Fruit fly (Drosophila melanogaster) whole organism, embryonic: ENCODE data around the gene CG14625.
A peak's percentile ranks its signal among the peaks of the same experiment; 100 is the strongest.

Experiments used
- BEAF-32 ChIP-seq: fragments of 200-800 bp; sonication (Bioruptor generic); optimal IDR thresholded peaks from 3 replicates; lab custom pipeline; 2017; ENCODE audit warnings: missing biosample characterization, missing genetic modification characterization, mild to moderate bottlenecking, moderate library complexity, missing genetic modification reagents
- Blimp-1 ChIP-seq: fragments of 200-800 bp; sonication (Bioruptor generic); optimal IDR thresholded peaks from 3 replicates; lab custom pipeline; 2018; ENCODE audit warnings: missing biosample characterization, missing genetic modification characterization, mild to moderate bottlenecking, moderate library complexity, missing genetic modification reagents
- CG10462 ChIP-seq: fragments of 200-800 bp; sonication (Bioruptor generic); optimal IDR thresholded peaks from 2 replicates; lab custom pipeline; 2016; ENCODE audit warnings: missing biosample characterization, missing genetic modification characterization
- CG10979 ChIP-seq: fragments of 200-800 bp; sonication (Bioruptor generic); optimal IDR thresholded peaks from 2 replicates; lab custom pipeline; 2018; ENCODE audit warnings: missing biosample characterization, mild to moderate bottlenecking, missing genetic modification characterization, moderate library complexity
- CG11456 ChIP-seq: fragments of 200-800 bp; sonication (Bioruptor generic); IDR thresholded peaks from 3 replicates; pipeline ENCODE4 v1.3.6; 2022; ENCODE audit warnings: missing biosample characterization, missing genetic modification characterization
- CG11696 ChIP-seq: fragments of 200-800 bp; sonication (Bioruptor generic); IDR thresholded peaks from 2 replicates; pipeline ENCODE4 v1.3.6; 2022; ENCODE audit warnings: missing biosample characterization, missing genetic modification characterization
- CG13424 ChIP-seq: fragments of 200-800 bp; sonication (Bioruptor generic); optimal IDR thresholded peaks from 2 replicates; lab custom pipeline; 2019; ENCODE audit warnings: missing biosample characterization, mild to moderate bottlenecking, missing genetic modification characterization, moderate library complexity
- CG2199 ChIP-seq: fragments of 200-800 bp; sonication (Bioruptor generic); IDR thresholded peaks from 3 replicates; pipeline ENCODE4 v1.3.6; 2022; ENCODE audit warnings: missing biosample characterization, missing genetic modification characterization
- CG34376 ChIP-seq: fragments of 200-800 bp; sonication (Bioruptor generic); optimal IDR thresholded peaks from 2 replicates; lab custom pipeline; 2018; ENCODE audit warnings: missing biosample characterization, mild to moderate bottlenecking, missing genetic modification characterization
- CG6854 ChIP-seq: fragments of 200-800 bp; sonication (Bioruptor generic); optimal IDR thresholded peaks from 3 replicates; lab custom pipeline; 2017; ENCODE audit warnings: missing biosample characterization, mild to moderate bottlenecking, missing genetic modification characterization
- CG7839 ChIP-seq: fragments of 200-800 bp; sonication (Bioruptor generic); optimal IDR thresholded peaks from 3 replicates; lab custom pipeline; 2018; ENCODE audit warnings: missing biosample characterization, mild to moderate bottlenecking, missing genetic modification characterization, moderate library complexity
- Chrac-16 ChIP-seq: fragments of 200-800 bp; sonication (Bioruptor generic); optimal IDR thresholded peaks from 3 replicates; lab custom pipeline; 2016; ENCODE audit warnings: missing biosample characterization, missing genetic modification characterization
- D ChIP-seq, 2 experiments: fragments of 200-800 bp in 1 of 2; fragments of >200 bp in 1 of 2; sonication (Bioruptor generic) in 1 of 2; optimal IDR thresholded peaks; 2 replicates in 1 of 2; 3 replicates in 1 of 2; lab custom pipeline; 2017; ENCODE audit warnings: mild to moderate bottlenecking in 1 of 2, missing biosample characterization in 1 of 2, missing genetic modification characterization in 1 of 2, missing genetic modification reagents in 1 of 2
- Dip2 ChIP-seq: fragments of 200-800 bp; sonication (Bioruptor generic); IDR thresholded peaks from 2 replicates; pipeline ENCODE4 v1.3.6; 2022; ENCODE audit warnings: missing biosample characterization, missing genetic modification characterization
- HHEX ChIP-seq: fragments of 200-800 bp; sonication (Bioruptor generic); optimal IDR thresholded peaks from 3 replicates; lab custom pipeline; 2017; ENCODE audit warnings: missing biosample characterization, mild to moderate bottlenecking, missing genetic modification characterization, missing genetic modification reagents
- Hand ChIP-seq: fragments of 200-800 bp; sonication (Bioruptor generic); optimal IDR thresholded peaks from 2 replicates; lab custom pipeline; 2017; ENCODE audit warnings: mild to moderate bottlenecking, missing biosample characterization, missing genetic modification reagents, missing genetic modification characterization
- NK7.1 ChIP-seq: fragments of 200-800 bp; sonication (Bioruptor generic); optimal IDR thresholded peaks from 3 replicates; lab custom pipeline; 2016; ENCODE audit warnings: missing biosample characterization, missing genetic modification characterization
- Neu2 ChIP-seq: fragments of 200-800 bp; sonication (Bioruptor generic); optimal IDR thresholded peaks from 3 replicates; lab custom pipeline; 2016; ENCODE audit warnings: missing biosample characterization, missing genetic modification characterization, borderline replicate concordance
- Opbp ChIP-seq: fragments of 200-800 bp; sonication (Bioruptor generic); IDR thresholded peaks from 3 replicates; pipeline ENCODE4 v1.3.6; 2022; ENCODE audit warnings: missing biosample characterization, missing genetic modification characterization; ENCODE audit not compliant: partially characterized antibody
- Taf1 ChIP-seq: fragments of 200-800 bp; sonication (Bioruptor generic); IDR thresholded peaks from 2 replicates; pipeline ENCODE4 v1.3.6; 2022; ENCODE audit warnings: missing biosample characterization, missing genetic modification characterization
- Trl ChIP-seq, 3 experiments: fragments of >200 bp in 2 of 3; fragments of 200-800 bp in 1 of 3; sonication (Bioruptor generic) in 1 of 3; optimal IDR thresholded peaks; 2 replicates in 1 of 3; 3 replicates in 2 of 3; lab custom pipeline; 2016 to 2017; ENCODE audit warnings: missing biosample characterization in 1 of 3, missing genetic modification characterization in 1 of 3
- Xrp1 ChIP-seq: fragments of 200-800 bp; sonication (Bioruptor generic); IDR thresholded peaks from 2 replicates; pipeline ENCODE4 v1.3.6; 2022; ENCODE audit warnings: missing biosample characterization, missing genetic modification characterization
- YL-1 ChIP-seq: fragments of 200-800 bp; sonication (Bioruptor generic); optimal IDR thresholded peaks from 3 replicates; lab custom pipeline; 2017; ENCODE audit warnings: missing biosample characterization, mild to moderate bottlenecking, missing genetic modification characterization
- bbx ChIP-seq: fragments of 200-800 bp; sonication (Bioruptor generic); IDR thresholded peaks from 2 replicates; pipeline ENCODE4 v1.3.6; 2022; ENCODE audit warnings: missing biosample characterization, missing genetic modification characterization; ENCODE audit not compliant: partially characterized antibody
- bcd ChIP-seq: fragments of 200-800 bp; sonication (Bioruptor generic); optimal IDR thresholded peaks from 2 replicates; lab custom pipeline; 2017; ENCODE audit warnings: missing biosample characterization, mild to moderate bottlenecking, missing genetic modification characterization
- bigmax ChIP-seq: fragments of 200-800 bp; sonication (Bioruptor generic); optimal IDR thresholded peaks from 2 replicates; lab custom pipeline; 2018; ENCODE audit warnings: missing biosample characterization, mild to moderate bottlenecking, missing genetic modification characterization
- cas ChIP-seq: fragments of 200-800 bp; sonication (Bioruptor generic); IDR thresholded peaks from 2 replicates; pipeline ENCODE4 v1.3.6; 2022; ENCODE audit warnings: missing biosample characterization, missing genetic modification characterization
- crc ChIP-seq: fragments of 200-800 bp; sonication (Bioruptor generic); optimal IDR thresholded peaks from 2 replicates; lab custom pipeline; 2016; ENCODE audit warnings: missing biosample characterization, missing genetic modification characterization
- cwo ChIP-seq: fragments of 200-800 bp; sonication (Bioruptor generic); optimal IDR thresholded peaks from 3 replicates; lab custom pipeline; 2017; ENCODE audit warnings: missing biosample characterization, missing genetic modification characterization, mild to moderate bottlenecking, moderate library complexity, missing genetic modification reagents
- dati ChIP-seq: fragments of 200-800 bp; sonication (Bioruptor generic); IDR thresholded peaks from 2 replicates; pipeline ENCODE4 v1.3.6; 2022; ENCODE audit warnings: missing biosample characterization, missing genetic modification characterization
- dmrt11E ChIP-seq: fragments of 200-800 bp; sonication (Bioruptor generic); optimal IDR thresholded peaks from 3 replicates; lab custom pipeline; 2018; ENCODE audit warnings: missing biosample characterization, mild to moderate bottlenecking, missing genetic modification characterization, moderate library complexity
- eve ChIP-seq, 2 experiments: fragments of >200 bp; optimal IDR thresholded peaks; 2 replicates each; lab custom pipeline; 2017; ENCODE audit warnings: missing biosample characterization in 2 of 2, missing genetic modification characterization in 2 of 2
- gce ChIP-seq: fragments of 200-800 bp; sonication (Bioruptor generic); IDR thresholded peaks from 3 replicates; pipeline ENCODE4 v1.3.6; 2022; ENCODE audit warnings: missing biosample characterization, missing genetic modification characterization
- ind ChIP-seq: fragments of 200-800 bp; sonication (Bioruptor generic); optimal IDR thresholded peaks from 3 replicates; lab custom pipeline; 2016; ENCODE audit warnings: missing biosample characterization, missing genetic modification characterization
- jumu ChIP-seq: fragments of 200-800 bp; sonication (Bioruptor generic); optimal IDR thresholded peaks from 3 replicates; lab custom pipeline; 2016; ENCODE audit warnings: missing biosample characterization, missing genetic modification characterization
- kay ChIP-seq: fragments of 200-800 bp; sonication (Bioruptor generic); optimal IDR thresholded peaks from 2 replicates; lab custom pipeline; 2016; ENCODE audit warnings: missing biosample characterization, missing genetic modification characterization
- kni ChIP-seq: fragments of 200-800 bp; sonication (Bioruptor generic); optimal IDR thresholded peaks from 3 replicates; lab custom pipeline; 2017; ENCODE audit warnings: mild to moderate bottlenecking, missing biosample characterization, missing genetic modification reagents, missing genetic modification characterization
- lola ChIP-seq, 3 experiments: fragments of >200 bp in 2 of 3; fragments of 200-800 bp in 1 of 3; sonication (Bioruptor generic) in 1 of 3; optimal IDR thresholded peaks; 2 replicates each; lab custom pipeline; 2017 to 2019; ENCODE audit warnings: missing biosample characterization in 3 of 3, missing genetic modification characterization in 3 of 3, mild to moderate bottlenecking in 1 of 3, moderate library complexity in 1 of 3
- nerfin-1 ChIP-seq: fragments of 200-800 bp; sonication (Bioruptor generic); optimal IDR thresholded peaks from 3 replicates; lab custom pipeline; 2019; ENCODE audit warnings: missing biosample characterization, mild to moderate bottlenecking, missing genetic modification characterization, moderate library complexity
- stc ChIP-seq: fragments of 200-800 bp; sonication (Bioruptor generic); IDR thresholded peaks from 2 replicates; pipeline ENCODE4 v1.3.6; 2022; ENCODE audit warnings: missing biosample characterization, missing genetic modification characterization
- stwl ChIP-seq: fragments of 200-800 bp; sonication (Bioruptor generic); optimal IDR thresholded peaks from 3 replicates; lab custom pipeline; 2018; ENCODE audit warnings: missing biosample characterization, mild to moderate bottlenecking, missing genetic modification characterization, moderate library complexity
- ttk ChIP-seq: fragments of 200-800 bp; sonication (Bioruptor generic); IDR thresholded peaks from 2 replicates; pipeline ENCODE4 v2.1.2; 2022; ENCODE audit warnings: missing biosample characterization, missing genetic modification characterization
- tup ChIP-seq: fragments of 200-800 bp; sonication (Bioruptor generic); optimal IDR thresholded peaks from 2 replicates; lab custom pipeline; 2016; ENCODE audit warnings: missing biosample characterization, mild to moderate bottlenecking, missing genetic modification characterization, moderate library complexity
- zen ChIP-seq: fragments of 200-800 bp; sonication (Bioruptor generic); optimal IDR thresholded peaks from 3 replicates; lab custom pipeline; 2018; ENCODE audit warnings: missing biosample characterization, mild to moderate bottlenecking, missing genetic modification characterization, moderate library complexity
- zen2 ChIP-seq: fragments of 200-800 bp; sonication (Bioruptor generic); IDR thresholded peaks from 3 replicates; pipeline ENCODE4 v1.3.6; 2022; ENCODE audit warnings: missing biosample characterization, missing genetic modification characterization; ENCODE audit not compliant: partially characterized antibody
- zf30C ChIP-seq: fragments of 200-800 bp; sonication (Bioruptor generic); optimal IDR thresholded peaks from 3 replicates; lab custom pipeline; 2018; ENCODE audit warnings: missing biosample characterization, mild to moderate bottlenecking, missing genetic modification characterization

CG14625 gene

DNA sequence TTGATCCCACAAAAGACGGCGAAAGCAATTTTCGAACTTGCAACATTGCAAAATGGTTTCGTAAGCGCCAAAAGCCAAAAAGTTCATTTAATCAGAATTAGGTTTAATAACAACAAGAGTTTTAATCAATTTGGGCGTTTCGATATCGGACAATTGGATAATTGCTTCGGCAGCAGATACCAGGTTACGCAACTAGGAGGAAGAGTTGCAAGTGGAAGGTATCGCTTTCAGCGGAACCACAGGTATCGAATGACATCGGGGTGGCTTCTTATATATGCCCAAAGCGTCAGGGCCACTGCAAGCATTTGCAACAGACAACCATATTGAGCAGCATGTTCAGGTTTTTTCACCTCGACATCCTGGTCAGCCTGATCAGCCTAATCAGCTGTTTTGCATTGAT is 7.1 kb downstream of the CG14625 start, which contains the start of gene CG14624:
CG14624 (plus strand) TSS at position 301 of the 400 bp plus-strand sequence.
- TF ChIP-seq CG11696 (no peak), zf30C (GFP tag; lab: Kevin White, UChicago) (no peak), Opbp (GFP tag; lab: Robert Waterston, UW) (no peak), CG2199 (no peak), Chrac-16 (GFP tag; lab: Kevin White, UChicago) (no peak), YL-1 (GFP tag; lab: Kevin White, UChicago) (no peak), stc (GFP tag; lab: Robert Waterston, UW) (no peak), tup (GFP tag; lab: Kevin White, UChicago) (no peak), kay (GFP tag; lab: Kevin White, UChicago) (no peak), CG10462 (GFP tag; lab: Kevin White, UChicago) (no peak), HHEX (GFP tag; lab: Kevin White, UChicago) (no peak)

- no peak for TF ChIP-seq cas (GFP tag; lab: Robert Waterston, UW)
- peak; percentile 3 for TF ChIP-seq nerfin-1 (tag; lab: Kevin White, UChicago)
- TF ChIP-seq crc (GFP tag; lab: Kevin White, UChicago) = no peak
- TF ChIP-seq CG6854 (GFP tag; lab: Kevin White, UChicago) = no peak
- no peak for TF ChIP-seq NK7.1
- peak; percentile 5 for TF ChIP-seq CG10979 (tag; lab: Kevin White, UChicago)
- peak; percentile 92 for TF ChIP-seq Blimp-1 (GFP tag; lab: Kevin White, UChicago)
- TF ChIP-seq Trl (optimal IDR thresholded peaks at IDR 0.05; lab: Kevin White, UChicago) = peak; percentile 10 to 57
- TF ChIP-seq Trl (GFP tag; optimal IDR thresholded peaks at IDR 0.05; lab: Kevin White, UChicago) = no peak
- no peak for TF ChIP-seq Neu2
- no peak for TF ChIP-seq Taf1
- no peak for TF ChIP-seq jumu (GFP tag; lab: Kevin White, UChicago)
- no peak for TF ChIP-seq ind (GFP tag; lab: Kevin White, UChicago)
- no peak for TF ChIP-seq D (optimal IDR thresholded peaks at IDR 0.05; lab: Kevin White, UChicago)
- TF ChIP-seq D (GFP tag; optimal IDR thresholded peaks at IDR 0.05; lab: Kevin White, UChicago) = no peak
- TF ChIP-seq bcd (GFP tag; lab: Kevin White, UChicago) = no peak
- no peak for TF ChIP-seq Dip2
- no peak for TF ChIP-seq dmrt11E (tag; lab: Kevin White, UChicago)
- no peak for TF ChIP-seq dati (GFP tag; lab: Robert Waterston, UW)
- peak; percentile 5 for TF ChIP-seq stwl
- TF ChIP-seq Xrp1 = 0 out of 2 replicates have a peak, but pooled peaks have one; percentile 21
- no peak for TF ChIP-seq CG34376 (GFP tag; lab: Kevin White, UChicago)
- no peak for TF ChIP-seq zen2 (GFP tag; lab: Robert Waterston, UW)
- TF ChIP-seq CG11456 (GFP tag; lab: Robert Waterston, UW) = no peak
- no peak for TF ChIP-seq bbx (GFP tag; lab: Robert Waterston, UW)
- peak; percentile 31 for TF ChIP-seq kni (GFP tag; lab: Kevin White, UChicago)
- TF ChIP-seq BEAF-32 (GFP tag; lab: Kevin White, UChicago) = peak; percentile 12
- no peak for TF ChIP-seq ttk (GFP tag; lab: Robert Waterston, UW)
- no peak for TF ChIP-seq bigmax (GFP tag; lab: Kevin White, UChicago)
- TF ChIP-seq cwo (GFP tag; lab: Kevin White, UChicago) = no peak
- TF ChIP-seq CG7839 (tag; lab: Kevin White, UChicago) = no peak
- TF ChIP-seq lola (GFP tag; optimal IDR thresholded peaks at IDR 0.05; lab: Kevin White, UChicago) = peak in 1 of 3 experiments; percentile 2
- no peak for TF ChIP-seq Hand (GFP tag; lab: Kevin White, UChicago)
- no peak for TF ChIP-seq gce
- TF ChIP-seq eve (GFP tag; optimal IDR thresholded peaks at IDR 0.05; lab: Kevin White, UChicago) = no peak
- peak; percentile 37 for TF ChIP-seq zen
- TF ChIP-seq CG13424 (tag; lab: Kevin White, UChicago) = no peak
Observed at dm6 chrX:1209251-1210020, 10.1 kb downstream of the CG14625 start, which contains the start of gene CG11382. Gene CG11382 (plus strand): TSS chrX:1209970.
